Fruit fly (Drosophila melanogaster): Measurements from ENCODE around the gene CG14367.

Gene CG14367

dm6 chr3R:13715674-13716454 is 22.0 kb downstream of the CG14367 start (continued):
- TF ChIP-seq vri (GFP tag; optimal IDR thresholded peaks at IDR 0.05) (no peak), Smox (GFP tag; optimal IDR thresholded peaks at IDR 0.05) (no peak), Eip78C (GFP tag) (peak; percentile 19), CG16779 (tag; optimal IDR thresholded peaks at IDR 0.05) (peak; percentile 26)

dm6 chr3R:13716827-13717226 is 23.0 kb downstream of the CG14367 start:
- TF ChIP-seq Gug (GFP tag; IDR thresholded peaks at IDR 0.05): peak; percentile 92
- TF ChIP-seq Eip78C (GFP tag): peak; percentile 99
- TF ChIP-seq lz (GFP tag; optimal IDR thresholded peaks at IDR 0.05): peak; percentile 73
- TF ChIP-seq Blimp-1 (GFP tag; optimal IDR thresholded peaks at IDR 0.05): no peak
- peak; percentile 70 for TF ChIP-seq dsx (GFP tag; optimal IDR thresholded peaks at IDR 0.05; ENCODE audit: poor library complexity, severe bottlenecking)
- TF ChIP-seq CG16779 (tag; optimal IDR thresholded peaks at IDR 0.05): peak; percentile 66
- peak; percentile 81 for TF ChIP-seq CG6792 (GFP tag; optimal IDR thresholded peaks at IDR 0.05)
- TF ChIP-seq dac (GFP tag; optimal IDR thresholded peaks at IDR 0.05): peak; percentile 88
- peak; percentile 88 for TF ChIP-seq Hr4 (GFP tag; optimal IDR thresholded peaks at IDR 0.05)
- TF ChIP-seq cyc (GFP tag; optimal IDR thresholded peaks at IDR 0.05): peak; percentile 63
- peak; percentile 13 for TF ChIP-seq CG9139 (GFP tag; optimal IDR thresholded peaks at IDR 0.05)
- no peak for TF ChIP-seq vri (GFP tag; optimal IDR thresholded peaks at IDR 0.05)
- TF ChIP-seq Met (GFP tag; optimal IDR thresholded peaks at IDR 0.05): peak; percentile 56
- TF ChIP-seq esn (GFP tag; optimal IDR thresholded peaks at IDR 0.05): peak; percentile 70
- TF ChIP-seq ss (GFP tag; optimal IDR thresholded peaks at IDR 0.05): peak; percentile 90 to 91
- peak; percentile 70 for TF ChIP-seq CG10669 (GFP tag; optimal IDR thresholded peaks at IDR 0.05)
- peak; percentile 88 for TF ChIP-seq Eip75B (GFP tag; optimal IDR thresholded peaks at IDR 0.05)
- peak; percentile 86 for TF ChIP-seq CG11294 (GFP tag; IDR thresholded peaks at IDR 0.05)
- peak; percentile 51 for TF ChIP-seq CG34406 (GFP tag; optimal IDR thresholded peaks at IDR 0.05)
- peak; percentile 82 for TF ChIP-seq achi (GFP tag; optimal IDR thresholded peaks at IDR 0.05)
- peak; percentile 75 for TF ChIP-seq CG3032 (tag; optimal IDR thresholded peaks at IDR 0.05)
- TF ChIP-seq CG6163 (GFP tag; IDR thresholded peaks at IDR 0.05): peak; percentile 97
- no peak for TF ChIP-seq CG6854 (GFP tag; optimal IDR thresholded peaks at IDR 0.05)
- peak; percentile 45 for TF ChIP-seq Ets21C (GFP tag; optimal IDR thresholded peaks at IDR 0.05)
- TF ChIP-seq fkh (GFP tag; optimal IDR thresholded peaks at IDR 0.05): no peak
- peak; percentile 85 for TF ChIP-seq CG3919 (GFP tag; optimal IDR thresholded peaks at IDR 0.05)
- peak; percentile 84 for TF ChIP-seq CG10631 (GFP tag; optimal IDR thresholded peaks at IDR 0.05)
- peak; percentile 93 for TF ChIP-seq CG15336 (GFP tag; IDR thresholded peaks at IDR 0.05)
- peak; percentile 82 for TF ChIP-seq net (GFP tag; optimal IDR thresholded peaks at IDR 0.05)
- peak; percentile 66 for TF ChIP-seq fd59A (GFP tag; optimal IDR thresholded peaks at IDR 0.05)
- TF ChIP-seq Sox102F (GFP tag; optimal IDR thresholded peaks at IDR 0.05): peak; percentile 49
- TF ChIP-seq Sox14 (GFP tag; optimal IDR thresholded peaks at IDR 0.05): peak; percentile 83
- TF ChIP-seq CG8632 (GFP tag; optimal IDR thresholded peaks at IDR 0.05): peak; percentile 57
- TF ChIP-seq OdsH (GFP tag; optimal IDR thresholded peaks at IDR 0.05): peak; percentile 87
- peak; percentile 87 for TF ChIP-seq CG4318 (GFP tag; optimal IDR thresholded peaks at IDR 0.05)
- peak; percentile 95 for TF ChIP-seq CG8119 (GFP tag; IDR thresholded peaks at IDR 0.05)
- peak; percentile 67 for TF ChIP-seq Hr39 (GFP tag; optimal IDR thresholded peaks at IDR 0.05)
- TF ChIP-seq spab (GFP tag; optimal IDR thresholded peaks at IDR 0.05): peak; percentile 64
- TF ChIP-seq acj6 (GFP tag; optimal IDR thresholded peaks at IDR 0.05): peak; percentile 80
- peak; percentile 64 to 77 for TF ChIP-seq salr (GFP tag; optimal IDR thresholded peaks at IDR 0.05)
- TF ChIP-seq Ets96B (tag; optimal IDR thresholded peaks at IDR 0.05): peak; percentile 64
- TF ChIP-seq fd85E (GFP tag; optimal IDR thresholded peaks at IDR 0.05): peak; percentile 4
- TF ChIP-seq topi (GFP tag; optimal IDR thresholded peaks at IDR 0.05): peak; percentile 59
- peak; percentile 68 for TF ChIP-seq CG7368 (GFP tag; optimal IDR thresholded peaks at IDR 0.05)
- peak; percentile 71 for TF ChIP-seq CG6808 (GFP tag; optimal IDR thresholded peaks at IDR 0.05)
- TF ChIP-seq CG11762 (GFP tag; optimal IDR thresholded peaks at IDR 0.05; ENCODE audit: insufficient read depth): peak; percentile 64
- TF ChIP-seq Hr38 (GFP tag; optimal IDR thresholded peaks at IDR 0.05): peak; percentile 64
